Fruit fly (Drosophila melanogaster) whole organism, embryonic: Measurements from ENCODE around the gene CG9328.

ENCODE experiments used
- Asciz ChIP-seq: fragments of 200-800 bp; sonication (Bioruptor generic); optimal IDR thresholded peaks from 2 replicates; lab custom pipeline; 2017; ENCODE audit warnings: missing biosample characterization, mild to moderate bottlenecking, missing genetic modification characterization, missing genetic modification reagents
- Awh ChIP-seq: fragments of 200-800 bp; sonication (Bioruptor generic); IDR thresholded peaks from 2 replicates; pipeline ENCODE4, ENCODE4 v1.3.6; 2022; ENCODE audit warnings: missing biosample characterization, missing genetic modification characterization
- CG1024 ChIP-seq: fragments of 200-800 bp; sonication (Bioruptor generic); IDR thresholded peaks from 2 replicates; pipeline ENCODE4 v1.3.6; 2022; ENCODE audit warnings: missing biosample characterization, missing genetic modification characterization
- CG10565 ChIP-seq: fragments of 200-800 bp; sonication (Bioruptor generic); optimal IDR thresholded peaks from 3 replicates; lab custom pipeline; 2016; ENCODE audit warnings: missing biosample characterization, mild to moderate bottlenecking, missing genetic modification characterization
- CG11247 ChIP-seq: fragments of 200-800 bp; sonication (Bioruptor generic); IDR thresholded peaks from 2 replicates; pipeline ENCODE4 v1.3.6; 2022; ENCODE audit warnings: missing biosample characterization, missing genetic modification characterization
- CG12391 ChIP-seq: fragments of 200-800 bp; sonication (Bioruptor generic); optimal IDR thresholded peaks from 3 replicates; lab custom pipeline; 2018; ENCODE audit warnings: missing biosample characterization, mild to moderate bottlenecking, missing genetic modification characterization, moderate library complexity
- CG13775 ChIP-seq: fragments of 200-800 bp; sonication (Bioruptor generic); optimal IDR thresholded peaks from 3 replicates; lab custom pipeline; 2017; ENCODE audit warnings: missing biosample characterization, mild to moderate bottlenecking, missing genetic modification characterization
- CG14667 ChIP-seq: fragments of 200-800 bp; sonication (Bioruptor generic); IDR thresholded peaks from 2 replicates; pipeline ENCODE4 v1.3.6; 2022; ENCODE audit warnings: missing biosample characterization, missing genetic modification characterization
- CG15696 ChIP-seq: fragments of 200-800 bp; sonication (Bioruptor generic); optimal IDR thresholded peaks from 2 replicates; lab custom pipeline; 2019; ENCODE audit warnings: missing biosample characterization, mild to moderate bottlenecking, missing genetic modification characterization, moderate library complexity
- CG1603 ChIP-seq: fragments of 200-800 bp; sonication (Bioruptor generic); optimal IDR thresholded peaks from 2 replicates; lab custom pipeline; 2019; ENCODE audit warnings: missing biosample characterization, mild to moderate bottlenecking, missing genetic modification characterization, moderate library complexity
- CG17912 ChIP-seq: fragments of 200-800 bp; sonication (Bioruptor generic); optimal IDR thresholded peaks from 2 replicates; lab custom pipeline; 2018; ENCODE audit warnings: missing biosample characterization, mild to moderate bottlenecking, missing genetic modification characterization
- CG2116 ChIP-seq: fragments of 200-800 bp; sonication (Bioruptor generic); optimal IDR thresholded peaks from 3 replicates; lab custom pipeline; 2018; ENCODE audit warnings: missing biosample characterization, mild to moderate bottlenecking, missing genetic modification characterization
- CG2120 ChIP-seq: fragments of 200-800 bp; sonication (Bioruptor generic); optimal IDR thresholded peaks from 3 replicates; lab custom pipeline; 2016; ENCODE audit warnings: missing biosample characterization, missing genetic modification characterization
- CG2875 ChIP-seq: fragments of 200-800 bp; sonication (Bioruptor generic); optimal IDR thresholded peaks from 2 replicates; lab custom pipeline; 2017; ENCODE audit warnings: missing biosample characterization, mild to moderate bottlenecking, missing genetic modification characterization, missing genetic modification reagents
- CG31441 ChIP-seq: fragments of 200-800 bp; sonication (Bioruptor generic); IDR thresholded peaks from 2 replicates; pipeline ENCODE4 v1.3.6; 2022; ENCODE audit warnings: missing biosample characterization, missing genetic modification characterization
- CG32772 ChIP-seq: fragments of 200-800 bp; sonication (Bioruptor generic); IDR thresholded peaks from 2 replicates; pipeline ENCODE4 v1.3.6; 2022; ENCODE audit warnings: missing biosample characterization, missing genetic modification characterization
- CG3726 ChIP-seq: fragments of 200-800 bp; sonication (Bioruptor generic); IDR thresholded peaks from 3 replicates; pipeline ENCODE4, ENCODE4 v1.3.6; 2022; ENCODE audit warnings: missing biosample characterization, missing genetic modification characterization
- CG3995 ChIP-seq: fragments of 200-800 bp; sonication (Bioruptor generic); optimal IDR thresholded peaks from 3 replicates; lab custom pipeline; 2016; ENCODE audit warnings: missing biosample characterization, missing genetic modification characterization
- CG4282 ChIP-seq: fragments of 200-800 bp; sonication (Bioruptor generic); optimal IDR thresholded peaks from 2 replicates; lab custom pipeline; 2016; ENCODE audit warnings: missing biosample characterization, missing genetic modification characterization
- CG6813 ChIP-seq: fragments of 200-800 bp; sonication (Bioruptor generic); optimal IDR thresholded peaks from 2 replicates; lab custom pipeline; 2017; ENCODE audit warnings: missing biosample characterization, missing genetic modification characterization, mild to moderate bottlenecking, moderate library complexity, missing genetic modification reagents
- CG7372 ChIP-seq: fragments of 200-800 bp; sonication (Bioruptor generic); IDR thresholded peaks from 2 replicates; pipeline ENCODE4 v1.3.6; 2022; ENCODE audit warnings: missing biosample characterization, missing genetic modification characterization
- CG8290 ChIP-seq, 3 experiments: fragments of 200-800 bp; sonication (Bioruptor generic); optimal IDR thresholded peaks; 2 replicates each; lab custom pipeline; 2016 to 2019; ENCODE audit warnings: missing biosample characterization in 3 of 3, missing genetic modification characterization in 3 of 3, mild to moderate bottlenecking in 2 of 3, moderate library complexity in 1 of 3
- Dad ChIP-seq: fragments of 200-800 bp; sonication (Bioruptor generic); optimal IDR thresholded peaks from 3 replicates; lab custom pipeline; 2016; ENCODE audit warnings: missing biosample characterization, missing genetic modification characterization
- Dfd ChIP-seq, 2 experiments: fragments of >200 bp; optimal IDR thresholded peaks; 2 replicates each; lab custom pipeline; 2017; ENCODE audit warnings: missing biosample characterization in 2 of 2, missing genetic modification characterization in 2 of 2
- Ets97D ChIP-seq: fragments of 200-800 bp; sonication (Bioruptor generic); optimal IDR thresholded peaks from 3 replicates; lab custom pipeline; 2016; ENCODE audit warnings: missing biosample characterization, missing genetic modification characterization
- HmgZ ChIP-seq: fragments of 200-800 bp; sonication (Bioruptor generic); optimal IDR thresholded peaks from 2 replicates; lab custom pipeline; 2018; ENCODE audit warnings: missing biosample characterization, mild to moderate bottlenecking, missing genetic modification characterization
- Hr3 ChIP-seq: fragments of 200-800 bp; sonication (Bioruptor generic); optimal IDR thresholded peaks from 3 replicates; lab custom pipeline; 2016; ENCODE audit warnings: missing biosample characterization, missing genetic modification characterization
- Lhr ChIP-seq: fragments of 200-800 bp; sonication (Bioruptor generic); optimal IDR thresholded peaks from 3 replicates; lab custom pipeline; 2017; ENCODE audit warnings: mild to moderate bottlenecking, missing biosample characterization, missing genetic modification reagents, missing genetic modification characterization
- Pdp1 ChIP-seq, 2 experiments: fragments of 200-800 bp; sonication (Bioruptor generic); optimal IDR thresholded peaks; 3 replicates each; lab custom pipeline; 2016; ENCODE audit warnings: missing biosample characterization in 2 of 2, missing genetic modification characterization in 2 of 2, mild to moderate bottlenecking in 1 of 2, moderate library complexity in 1 of 2
- Poxn ChIP-seq: fragments of 200-800 bp; sonication (Bioruptor generic); IDR thresholded peaks from 2 replicates; pipeline ENCODE4 v1.3.6; 2022; ENCODE audit warnings: missing biosample characterization, missing genetic modification characterization
- Taf1 ChIP-seq: fragments of 200-800 bp; sonication (Bioruptor generic); IDR thresholded peaks from 2 replicates; pipeline ENCODE4 v1.3.6; 2022; ENCODE audit warnings: missing biosample characterization, missing genetic modification characterization
- bsh ChIP-seq, 2 experiments: fragments of 200-800 bp; sonication (Bioruptor generic); optimal IDR thresholded peaks; 2 replicates each; lab custom pipeline; 2017 to 2018; ENCODE audit warnings: mild to moderate bottlenecking in 2 of 2, missing biosample characterization in 2 of 2, missing genetic modification characterization in 2 of 2, moderate library complexity in 1 of 2
- corto ChIP-seq: fragments of 200-800 bp; sonication (Bioruptor generic); optimal IDR thresholded peaks from 2 replicates; lab custom pipeline; 2016; ENCODE audit warnings: missing biosample characterization, mild to moderate bottlenecking, missing genetic modification characterization, moderate library complexity
- crp ChIP-seq, 2 experiments: fragments of 200-800 bp; sonication (Bioruptor generic); optimal IDR thresholded peaks; 2 replicates in 1 of 2; 3 replicates in 1 of 2; lab custom pipeline; 2017; ENCODE audit warnings: missing biosample characterization in 2 of 2, missing genetic modification characterization in 2 of 2, mild to moderate bottlenecking in 1 of 2, moderate library complexity in 1 of 2
- dati ChIP-seq: fragments of 200-800 bp; sonication (Bioruptor generic); IDR thresholded peaks from 2 replicates; pipeline ENCODE4 v1.3.6; 2022; ENCODE audit warnings: missing biosample characterization, missing genetic modification characterization
- dmrt99B ChIP-seq: fragments of 200-800 bp; sonication (Bioruptor generic); optimal IDR thresholded peaks from 2 replicates; lab custom pipeline; 2018; ENCODE audit warnings: missing biosample characterization, mild to moderate bottlenecking, missing genetic modification characterization, moderate library complexity
- emc ChIP-seq: fragments of 200-800 bp; sonication (Bioruptor generic); optimal IDR thresholded peaks from 2 replicates; lab custom pipeline; 2016; ENCODE audit warnings: missing biosample characterization, missing genetic modification characterization
- ewg ChIP-seq: fragments of 200-800 bp; sonication (Bioruptor generic); optimal IDR thresholded peaks from 3 replicates; lab custom pipeline; 2017; ENCODE audit warnings: mild to moderate bottlenecking, missing biosample characterization, missing genetic modification reagents, missing genetic modification characterization
- fd102C ChIP-seq: fragments of 200-800 bp; sonication (Bioruptor generic); optimal IDR thresholded peaks from 2 replicates; lab custom pipeline; 2018; ENCODE audit warnings: missing biosample characterization, mild to moderate bottlenecking, missing genetic modification characterization, moderate library complexity
- ftz-f1 ChIP-seq: fragments of 200-800 bp; sonication (Bioruptor generic); optimal IDR thresholded peaks from 2 replicates; lab custom pipeline; 2016; ENCODE audit warnings: missing biosample characterization, missing genetic modification characterization
- gcm ChIP-seq: fragments of 200-800 bp; sonication (Bioruptor generic); optimal IDR thresholded peaks from 2 replicates; lab custom pipeline; 2019; ENCODE audit warnings: missing biosample characterization, mild to moderate bottlenecking, missing genetic modification characterization, moderate library complexity
- lmd ChIP-seq: fragments of 200-800 bp; sonication (Bioruptor generic); IDR thresholded peaks from 2 replicates; pipeline ENCODE4 v1.3.6; 2022; ENCODE audit warnings: missing biosample characterization, missing genetic modification characterization
- oc ChIP-seq: fragments of 200-800 bp; sonication (Bioruptor generic); optimal IDR thresholded peaks from 2 replicates; lab custom pipeline; 2018; ENCODE audit warnings: missing biosample characterization, mild to moderate bottlenecking, missing genetic modification characterization, moderate library complexity
- rib ChIP-seq: fragments of 200-800 bp; sonication (Bioruptor generic); IDR thresholded peaks from 2 replicates; pipeline ENCODE4 v1.3.6; 2022; ENCODE audit warnings: missing biosample characterization, missing genetic modification characterization
- sima ChIP-seq: fragments of 200-800 bp; sonication (Bioruptor generic); optimal IDR thresholded peaks from 2 replicates; lab custom pipeline; 2016; ENCODE audit warnings: missing biosample characterization, missing genetic modification characterization
- sqz ChIP-seq: fragments of 200-800 bp; sonication (Bioruptor generic); optimal IDR thresholded peaks from 3 replicates; lab custom pipeline; 2018; ENCODE audit warnings: missing biosample characterization, mild to moderate bottlenecking, missing genetic modification characterization
- stc ChIP-seq: fragments of 200-800 bp; sonication (Bioruptor generic); IDR thresholded peaks from 2 replicates; pipeline ENCODE4 v1.3.6; 2022; ENCODE audit warnings: missing biosample characterization, missing genetic modification characterization
- twi ChIP-seq: fragments of 200-800 bp; optimal IDR thresholded peaks from 2 replicates; lab custom pipeline; 2019; ENCODE audit warnings: missing biosample characterization, mild to moderate bottlenecking, missing genetic modification characterization, moderate library complexity
- unpg ChIP-seq: fragments of 200-800 bp; sonication (Bioruptor generic); optimal IDR thresholded peaks from 3 replicates; lab custom pipeline; 2018; ENCODE audit warnings: missing biosample characterization, mild to moderate bottlenecking, missing genetic modification characterization, moderate library complexity
- usp ChIP-seq: fragments of >200 bp; optimal IDR thresholded peaks from 2 replicates; lab custom pipeline; 2017; ENCODE audit warnings: missing biosample characterization, missing genetic modification characterization
- vnd ChIP-seq: fragments of 200-800 bp; sonication (Bioruptor generic); IDR thresholded peaks from 3 replicates; pipeline ENCODE4 v1.3.6; 2022; ENCODE audit warnings: missing biosample characterization, missing genetic modification characterization; ENCODE audit not compliant: partially characterized antibody

The CG9328 gene

DNA sequence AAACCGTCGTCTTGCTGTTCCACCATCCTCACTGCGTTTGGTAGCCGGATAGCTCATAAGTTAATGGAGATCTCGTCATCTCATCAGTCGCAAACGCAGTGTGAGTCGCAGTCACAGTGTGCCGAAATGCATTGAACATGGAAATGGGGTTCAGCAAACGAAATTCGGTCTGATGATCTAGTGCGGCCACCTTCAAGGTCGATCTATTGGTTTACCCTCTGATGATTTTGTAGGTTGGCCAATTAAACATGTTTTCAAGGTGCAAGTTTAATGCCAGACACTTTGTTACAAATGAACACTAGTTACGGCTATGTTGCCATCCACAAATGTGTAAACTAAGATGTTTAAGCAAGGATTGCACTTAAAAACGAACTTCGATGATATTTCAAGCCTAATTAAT is 5.3 kb downstream of the CG9328 start (continued):
- TF ChIP-seq stc (GFP tag; lab: Robert Waterston, UW) (0 out of 2 replicates have a peak, but pooled peaks have one; percentile 28), CG13775 (GFP tag; lab: Kevin White, UChicago) (no peak), CG1603 (peak; percentile 24), sqz (no peak), Awh (GFP tag; lab: Robert Waterston, UW) (peak; percentile 17; the same call in 1 of the 2 replicates), oc (tag; lab: Kevin White, UChicago) (peak; percentile 40), CG3726 (GFP tag; lab: Robert Waterston, UW) (no peak), CG4282 (no peak), CG7372 (GFP tag; lab: Robert Waterston, UW) (no peak), CG3995 (GFP tag; lab: Kevin White, UChicago) (no peak), crp (GFP tag; optimal IDR thresholded peaks at IDR 0.05; lab: Kevin White, UChicago) (no peak), CG31441 (no peak), ewg (no peak), CG14667 (GFP tag; lab: Robert Waterston, UW) (no peak), CG10565 (GFP tag; lab: Kevin White, UChicago) (no peak), gcm (GFP tag; lab: Kevin White, UChicago) (no peak), CG12391 (tag; lab: Kevin White, UChicago) (peak; percentile 0), sima (no peak), CG8290 (GFP tag; optimal IDR thresholded peaks at IDR 0.05; lab: Kevin White, UChicago) (no peak), CG8290 (tag; optimal IDR thresholded peaks at IDR 0.05; lab: Kevin White, UChicago) (no peak), CG11247 (GFP tag; lab: Robert Waterston, UW) (no peak), CG17912 (GFP tag; lab: Kevin White, UChicago) (no peak), CG32772 (GFP tag; lab: Robert Waterston, UW) (no peak), ftz-f1 (no peak), Taf1 (GFP tag; lab: Robert Waterston, UW) (no peak), vnd (no peak), Poxn (GFP tag; lab: Robert Waterston, UW) (no peak), fd102C (GFP tag; lab: Kevin White, UChicago) (no peak), dati (GFP tag; lab: Robert Waterston, UW) (no peak), Dad (GFP tag; lab: Kevin White, UChicago) (no peak), Hr3 (GFP tag; lab: Kevin White, UChicago) (no peak), Dfd (GFP tag; optimal IDR thresholded peaks at IDR 0.05; lab: Kevin White, UChicago) (no peak), CG6813 (no peak), CG2116 (GFP tag; lab: Kevin White, UChicago) (no peak), rib (GFP tag; lab: Robert Waterston, UW) (no peak), Asciz (no peak), Pdp1 (GFP tag; optimal IDR thresholded peaks at IDR 0.05; lab: Kevin White, UChicago) (no peak), CG1024 (GFP tag; lab: Robert Waterston, UW) (no peak), emc (GFP tag; lab: Kevin White, UChicago) (no peak), HmgZ (no peak), Lhr (no peak), CG15696 (tag; lab: Kevin White, UChicago) (no peak), dmrt99B (tag; lab: Kevin White, UChicago) (peak; percentile 17), usp (no peak), lmd (GFP tag; lab: Robert Waterston, UW) (no peak), corto (GFP tag; lab: Kevin White, UChicago) (no peak), CG2120 (no peak), unpg (GFP tag; lab: Kevin White, UChicago) (no peak), Ets97D (GFP tag; lab: Kevin White, UChicago) (no peak), bsh (GFP tag; optimal IDR thresholded peaks at IDR 0.05; lab: Kevin White, UChicago) (peak in 1 of 2 experiments; percentile 0), CG2875 (GFP tag; lab: Kevin White, UChicago) (no peak), twi (tag; lab: Kevin White, UChicago) (no peak)
